Fruit fly (Drosophila melanogaster) whole organism, prepupa: ENCODE data around the gene CG42240.

ENCODE experiments used
- Blimp-1 ChIP-seq: fragments of 200-800 bp; sonication (Bioruptor generic); optimal IDR thresholded peaks from 3 replicates; lab custom pipeline; 2017; ENCODE audit warnings: missing biosample characterization, missing genetic modification characterization, mild to moderate bottlenecking, moderate library complexity, missing genetic modification reagents
- CG10669 ChIP-seq: fragments of 200-800 bp; sonication (Bioruptor generic); optimal IDR thresholded peaks from 3 replicates; lab custom pipeline; 2018; ENCODE audit warnings: missing biosample characterization, mild to moderate bottlenecking, missing genetic modification characterization, moderate library complexity
- CG11902 ChIP-seq: fragments of 200-800 bp; sonication (Bioruptor generic); optimal IDR thresholded peaks from 3 replicates; lab custom pipeline; 2016; ENCODE audit warnings: missing biosample characterization, missing genetic modification characterization
- CG1621 ChIP-seq: fragments of 200-800 bp; sonication (Bioruptor generic); optimal IDR thresholded peaks from 3 replicates; lab custom pipeline; 2018; ENCODE audit warnings: missing biosample characterization, mild to moderate bottlenecking, missing genetic modification characterization
- CG16779 ChIP-seq: fragments of 200-800 bp; sonication (Bioruptor generic); optimal IDR thresholded peaks from 3 replicates; lab custom pipeline; 2017; ENCODE audit warnings: missing biosample characterization, mild to moderate bottlenecking, missing genetic modification characterization
- CG3032 ChIP-seq: fragments of 200-800 bp; optimal IDR thresholded peaks from 2 replicates; lab custom pipeline; 2019; ENCODE audit warnings: missing biosample characterization, mild to moderate bottlenecking, missing genetic modification characterization, moderate library complexity
- CG31627 ChIP-seq: fragments of 200-800 bp; sonication (Bioruptor generic); optimal IDR thresholded peaks from 3 replicates; lab custom pipeline; 2016; ENCODE audit warnings: missing biosample characterization, missing genetic modification characterization
- CG34406 ChIP-seq: fragments of 200-800 bp; sonication (Bioruptor generic); optimal IDR thresholded peaks from 3 replicates; lab custom pipeline; 2016; ENCODE audit warnings: missing biosample characterization, missing genetic modification characterization
- CG3919 ChIP-seq: fragments of 200-800 bp; sonication (Bioruptor generic); optimal IDR thresholded peaks from 3 replicates; lab custom pipeline; 2016; ENCODE audit warnings: missing biosample characterization, missing genetic modification characterization
- CG4318 ChIP-seq: fragments of 200-800 bp; sonication (Bioruptor generic); optimal IDR thresholded peaks from 3 replicates; lab custom pipeline; 2017; ENCODE audit warnings: missing biosample characterization, mild to moderate bottlenecking, missing genetic modification characterization
- CG6163 ChIP-seq: fragments of 200-800 bp; sonication (Bioruptor generic); IDR thresholded peaks from 3 replicates; pipeline ENCODE4 v1.3.6; 2022; ENCODE audit warnings: missing biosample characterization, missing genetic modification characterization
- CG6276 ChIP-seq: fragments of 200-800 bp; sonication (Bioruptor generic); optimal IDR thresholded peaks from 2 replicates; lab custom pipeline; 2017; ENCODE audit warnings: missing biosample characterization, mild to moderate bottlenecking, missing genetic modification characterization
- CG6792 ChIP-seq: fragments of 200-800 bp; sonication (Bioruptor generic); optimal IDR thresholded peaks from 3 replicates; lab custom pipeline; 2016; ENCODE audit warnings: missing biosample characterization, missing genetic modification characterization
- CG6808 ChIP-seq: fragments of 200-800 bp; sonication (Bioruptor generic); optimal IDR thresholded peaks from 3 replicates; lab custom pipeline; 2017; ENCODE audit warnings: missing biosample characterization, missing genetic modification characterization, mild to moderate bottlenecking, moderate library complexity, missing genetic modification reagents
- CG7368 ChIP-seq: fragments of 200-800 bp; sonication (Bioruptor generic); optimal IDR thresholded peaks from 3 replicates; lab custom pipeline; 2016; ENCODE audit warnings: missing biosample characterization, missing genetic modification characterization
- CG8119 ChIP-seq: fragments of 200-800 bp; sonication (Bioruptor generic); IDR thresholded peaks from 3 replicates; pipeline ENCODE4 v1.3.6; 2022; ENCODE audit warnings: missing biosample characterization, missing genetic modification characterization
- CG8319 ChIP-seq: fragments of 200-800 bp; sonication (Bioruptor generic); optimal IDR thresholded peaks from 3 replicates; lab custom pipeline; 2016; ENCODE audit warnings: missing biosample characterization, missing genetic modification characterization
- CG8632 ChIP-seq: fragments of 200-800 bp; sonication (Bioruptor generic); optimal IDR thresholded peaks from 3 replicates; lab custom pipeline; 2016; ENCODE audit warnings: missing biosample characterization, missing genetic modification characterization
- CG9139 ChIP-seq: fragments of 200-800 bp; sonication (Bioruptor generic); optimal IDR thresholded peaks from 3 replicates; lab custom pipeline; 2017; ENCODE audit warnings: missing biosample characterization, mild to moderate bottlenecking, missing genetic modification characterization
- Eip75B ChIP-seq: fragments of 200-800 bp; sonication (Bioruptor generic); optimal IDR thresholded peaks from 3 replicates; lab custom pipeline; 2016; ENCODE audit warnings: missing biosample characterization, missing genetic modification characterization
- Eip78C ChIP-seq: fragments of 200-800 bp; sonication (Bioruptor generic); peaks from one replicate; lab custom pipeline; 2016; ENCODE audit warnings: missing biosample characterization, missing genetic modification characterization
- Eip93F ChIP-seq: fragments of 200-800 bp; sonication (Bioruptor generic); optimal IDR thresholded peaks from 2 replicates; lab custom pipeline; 2016; ENCODE audit warnings: missing biosample characterization, mild to moderate bottlenecking, missing genetic modification characterization
- Ets21C ChIP-seq: fragments of 200-800 bp; sonication (Bioruptor generic); optimal IDR thresholded peaks from 3 replicates; lab custom pipeline; 2016; ENCODE audit warnings: missing biosample characterization, missing genetic modification characterization
- Ets96B ChIP-seq: fragments of 200-800 bp; optimal IDR thresholded peaks from 2 replicates; lab custom pipeline; 2019; ENCODE audit warnings: missing biosample characterization, mild to moderate bottlenecking, missing genetic modification characterization, moderate library complexity
- Gug ChIP-seq: fragments of 200-800 bp; sonication (Bioruptor generic); IDR thresholded peaks from 2 replicates; pipeline ENCODE4 v1.3.6; 2022; ENCODE audit warnings: missing biosample characterization, missing genetic modification characterization
- Hr4 ChIP-seq: fragments of 200-800 bp; sonication (Bioruptor generic); optimal IDR thresholded peaks from 3 replicates; lab custom pipeline; 2016; ENCODE audit warnings: missing biosample characterization, missing genetic modification characterization
- Lpt ChIP-seq: fragments of 200-800 bp; sonication (Bioruptor generic); optimal IDR thresholded peaks from 3 replicates; lab custom pipeline; 2016; ENCODE audit warnings: missing biosample characterization, missing genetic modification characterization
- Met ChIP-seq: fragments of 200-800 bp; sonication (Bioruptor generic); optimal IDR thresholded peaks from 3 replicates; lab custom pipeline; 2016; ENCODE audit warnings: missing biosample characterization, missing genetic modification characterization
- OdsH ChIP-seq: fragments of 200-800 bp; sonication (Bioruptor generic); optimal IDR thresholded peaks from 3 replicates; lab custom pipeline; 2016; ENCODE audit warnings: missing biosample characterization, missing genetic modification characterization
- Smox ChIP-seq: fragments of 200-800 bp; sonication (Bioruptor generic); optimal IDR thresholded peaks from 3 replicates; lab custom pipeline; 2016; ENCODE audit warnings: missing biosample characterization, missing genetic modification characterization
- Sox102F ChIP-seq: fragments of 200-800 bp; sonication (Bioruptor generic); optimal IDR thresholded peaks from 2 replicates; lab custom pipeline; 2016; ENCODE audit warnings: missing biosample characterization, mild to moderate bottlenecking, missing genetic modification characterization
- acj6 ChIP-seq: fragments of 200-800 bp; sonication (Bioruptor generic); optimal IDR thresholded peaks from 3 replicates; lab custom pipeline; 2016; ENCODE audit warnings: missing biosample characterization, missing genetic modification characterization
- cyc ChIP-seq: fragments of 200-800 bp; sonication (Bioruptor generic); optimal IDR thresholded peaks from 3 replicates; lab custom pipeline; 2016; ENCODE audit warnings: missing biosample characterization, missing genetic modification characterization
- eg ChIP-seq: fragments of 200-800 bp; sonication (Bioruptor generic); IDR thresholded peaks from 3 replicates; pipeline ENCODE4 v1.3.6; 2022; ENCODE audit warnings: missing biosample characterization, missing genetic modification characterization
- esn ChIP-seq: fragments of 200-800 bp; sonication (Bioruptor generic); optimal IDR thresholded peaks from 2 replicates; lab custom pipeline; 2016; ENCODE audit warnings: missing biosample characterization, mild to moderate bottlenecking, missing genetic modification characterization, moderate library complexity
- fkh ChIP-seq: fragments of 200-800 bp; sonication (Bioruptor generic); optimal IDR thresholded peaks from 3 replicates; lab custom pipeline; 2017; ENCODE audit warnings: missing biosample characterization, mild to moderate bottlenecking, missing genetic modification characterization, moderate library complexity
- salr ChIP-seq, 2 experiments: fragments of 200-800 bp; sonication (Bioruptor generic); optimal IDR thresholded peaks; 3 replicates each; lab custom pipeline; 2016 to 2018; ENCODE audit warnings: missing biosample characterization in 2 of 2, missing genetic modification characterization in 2 of 2, mild to moderate bottlenecking in 1 of 2
- spab ChIP-seq: fragments of 200-800 bp; sonication (Bioruptor generic); optimal IDR thresholded peaks from 2 replicates; lab custom pipeline; 2017; ENCODE audit warnings: missing biosample characterization, mild to moderate bottlenecking, missing genetic modification characterization, missing genetic modification reagents
- ss ChIP-seq, 2 experiments: fragments of 200-800 bp; sonication (Bioruptor generic); optimal IDR thresholded peaks; 2 replicates in 1 of 2; 3 replicates in 1 of 2; lab custom pipeline; 2017 to 2018; ENCODE audit warnings: mild to moderate bottlenecking in 2 of 2, missing biosample characterization in 2 of 2, missing genetic modification characterization in 2 of 2, moderate library complexity in 1 of 2
- svp ChIP-seq: fragments of 200-800 bp; sonication (Bioruptor generic); peaks from one replicate; lab custom pipeline; 2016; ENCODE audit warnings: missing biosample characterization, missing genetic modification characterization
- topi ChIP-seq: fragments of 200-800 bp; sonication (Bioruptor generic); optimal IDR thresholded peaks from 3 replicates; lab custom pipeline; 2016; ENCODE audit warnings: missing biosample characterization, missing genetic modification characterization

CG42240 gene

DNA sequence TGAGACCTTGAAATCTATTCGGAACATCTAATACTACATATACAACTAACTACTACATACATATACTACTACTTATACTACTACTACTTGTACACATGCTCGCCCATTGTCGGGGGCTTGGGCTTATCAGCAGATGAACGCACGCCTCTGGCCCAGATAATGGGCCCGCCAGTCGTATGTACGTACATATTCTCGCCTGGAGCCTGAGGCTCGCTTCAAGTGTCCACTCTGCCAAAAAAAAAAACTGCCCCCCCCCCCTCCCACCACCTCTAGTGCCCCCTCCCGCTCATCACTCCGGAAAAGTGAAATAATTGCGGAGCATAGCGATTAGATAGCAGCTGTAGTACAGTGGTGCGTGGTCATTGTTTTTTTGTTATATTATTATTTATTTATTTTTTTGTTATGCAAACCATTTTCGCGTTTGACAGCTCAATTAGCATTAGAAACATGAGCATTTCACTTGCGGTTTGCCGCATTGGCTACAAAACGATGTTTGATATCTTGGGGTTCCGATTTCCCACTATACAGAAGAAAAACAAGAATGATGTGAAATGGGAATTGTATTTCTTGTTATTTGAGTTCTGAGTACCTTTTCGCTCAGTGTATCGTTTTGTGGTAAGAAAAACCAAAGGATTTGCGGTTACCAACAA is 26.2 kb downstream of the CG42240 start (continued):
- TF ChIP-seq OdsH (peak; percentile 55), CG7368 (GFP tag; lab: Kevin White, UChicago) (peak; percentile 24), Eip93F (GFP tag; lab: Kevin White, UChicago) (no peak), CG9139 (GFP tag; lab: Kevin White, UChicago) (no peak), topi (GFP tag; lab: Kevin White, UChicago) (peak; percentile 16), CG1621 (tag; lab: Kevin White, UChicago) (no peak), CG6163 (GFP tag; lab: Robert Waterston, UW) (peak; percentile 61; the same call in 1 of the 3 replicates), CG4318 (GFP tag; lab: Kevin White, UChicago) (peak; percentile 72), CG10669 (GFP tag; lab: Kevin White, UChicago) (peak; percentile 10), CG6792 (GFP tag; lab: Kevin White, UChicago) (peak; percentile 48), Sox102F (GFP tag; lab: Kevin White, UChicago) (no peak), Lpt (peak; percentile 45), Hr4 (peak; percentile 63), CG8119 (GFP tag; lab: Robert Waterston, UW) (peak; percentile 68), fkh (GFP tag; lab: Kevin White, UChicago) (no peak), Gug (GFP tag; lab: Robert Waterston, UW) (peak; percentile 33; the same call in 1 of the 2 replicates), CG8632 (GFP tag; lab: Kevin White, UChicago) (peak; percentile 32), CG11902 (GFP tag; lab: Kevin White, UChicago) (peak; percentile 23), CG3032 (tag; lab: Kevin White, UChicago) (no peak), svp (GFP tag; lab: Kevin White, UChicago) (no peak), salr (GFP tag; optimal IDR thresholded peaks at IDR 0.05; lab: Kevin White, UChicago) (peak in 1 of 2 experiments; percentile 41), spab (GFP tag; lab: Kevin White, UChicago) (no peak), CG6276 (GFP tag; lab: Kevin White, UChicago) (peak; percentile 61), CG3919 (GFP tag; lab: Kevin White, UChicago) (peak; percentile 44), Met (GFP tag; lab: Kevin White, UChicago) (no peak), CG6808 (GFP tag; lab: Kevin White, UChicago) (no peak), Eip75B (GFP tag; lab: Kevin White, UChicago) (no peak), Ets96B (tag; lab: Kevin White, UChicago) (peak; percentile 13), CG8319 (GFP tag; lab: Kevin White, UChicago) (peak; percentile 18), Blimp-1 (no peak), Smox (peak; percentile 4), Eip78C (GFP tag; lab: Kevin White, UChicago) (peak; percentile 86), eg (GFP tag; lab: Robert Waterston, UW) (peak; percentile 71), Ets21C (GFP tag; lab: Kevin White, UChicago) (no peak), CG34406 (peak; percentile 28), CG31627 (GFP tag; lab: Kevin White, UChicago) (peak; percentile 13), ss (GFP tag; optimal IDR thresholded peaks at IDR 0.05; lab: Kevin White, UChicago) (peak in 1 of 2 experiments; percentile 6), esn (peak; percentile 46)

DNA sequence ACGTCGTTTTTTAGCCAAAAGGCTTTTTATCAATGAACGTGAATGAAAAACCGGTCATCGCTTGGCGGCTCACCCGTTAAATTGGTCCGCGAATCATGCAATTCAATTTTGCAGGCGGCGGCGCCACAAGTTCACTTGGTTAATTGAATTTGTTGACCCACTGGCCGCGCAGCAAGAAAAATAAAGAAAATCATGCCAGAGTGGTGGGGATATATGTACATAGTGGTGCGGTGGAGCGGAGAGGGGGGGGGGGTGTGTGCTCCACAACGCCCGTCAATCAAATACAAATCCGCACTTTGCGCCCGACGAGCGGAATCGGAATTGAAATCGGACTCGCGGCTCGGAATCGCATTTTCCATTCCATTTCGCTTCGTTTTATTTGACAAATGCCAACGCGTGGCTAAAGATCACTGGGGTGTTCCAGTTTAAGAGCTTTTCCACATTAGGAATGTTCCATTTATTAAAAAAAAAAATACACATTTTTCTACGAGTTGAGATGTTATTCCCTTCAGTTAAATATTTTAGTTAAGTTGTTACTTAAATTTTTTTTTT is 26.9 kb downstream of the CG42240 start:
- peak; percentile 60 for TF ChIP-seq svp (GFP tag; lab: Kevin White, UChicago)
- TF ChIP-seq eg (GFP tag; lab: Robert Waterston, UW), result peak; percentile 41; the same call in 1 of the 3 replicates
- TF ChIP-seq acj6 (GFP tag; lab: Kevin White, UChicago), result no peak
- TF ChIP-seq cyc (GFP tag; lab: Kevin White, UChicago), result no peak
- peak; percentile 19 for TF ChIP-seq Eip78C (GFP tag; lab: Kevin White, UChicago)
- TF ChIP-seq CG10669 (GFP tag; lab: Kevin White, UChicago), result no peak
- no peak for TF ChIP-seq CG16779 (tag; lab: Kevin White, UChicago)
